Worm (Caenorhabditis elegans): Measurements from ENCODE around the gene Y50D4B.2.

- TF ChIP-seq cebp-1 (GFP tag; IDR thresholded peaks at IDR 0.05): no peak
- TF ChIP-seq cebp-1 (tag; optimal IDR thresholded peaks at IDR 0.05): no peak
- TF ChIP-seq ccch-3 (GFP tag; optimal IDR thresholded peaks at IDR 0.05): no peak
- TF ChIP-seq egl-18 (GFP tag; IDR thresholded peaks at IDR 0.05): no peak
- no peak for TF ChIP-seq attf-3 (GFP tag; conservative IDR thresholded peaks at IDR 0.05)
- no peak for TF ChIP-seq lin-40 (tag; optimal IDR thresholded peaks at IDR 0.05)
Measured at ce11 chrV:1061295-1061694, 39.1 kb upstream of the Y50D4B.2 start, which contains the start of gene rnst-2.
